Worm (Caenorhabditis elegans) whole organism, L2 larva: Measurements from ENCODE around the gene sri-27.
A peak's percentile ranks its signal among the peaks of the same experiment; 100 is the strongest.

Experiments
- ama-1 ChIP-seq: fragments of 150-350 bp; optimal IDR thresholded peaks from 2 replicates; lab custom pipeline; 2018; ENCODE audit warnings: inconsistent platforms
- blmp-1 ChIP-seq: sonication (generic microtip); optimal IDR thresholded peaks from 2 replicates; lab custom pipeline; 2017; ENCODE audit warnings: missing genetic modification characterization, mild to moderate bottlenecking, missing compliant biosample characterization, antibody characterized with exemption, moderate library complexity; ENCODE audit not compliant: insufficient read depth
- egl-27 ChIP-seq: sonication (generic microtip); optimal IDR thresholded peaks from 3 replicates; lab custom pipeline; 2017; ENCODE audit warnings: missing biosample characterization, missing genetic modification reagents, missing genetic modification characterization
- elt-3 ChIP-seq: sonication (generic microtip); optimal IDR thresholded peaks from 2 replicates; lab custom pipeline; 2017; ENCODE audit warnings: missing biosample characterization, missing genetic modification characterization
- gmeb-1 ChIP-seq: fragments of 150-350 bp; optimal IDR thresholded peaks from 2 replicates; lab custom pipeline; 2014; ENCODE audit warnings: missing biosample characterization, missing genetic modification characterization
- lsy-2 ChIP-seq, 2 experiments: fragments of 150-350 bp in 1 of 2; sonication (generic microtip) in 1 of 2; optimal IDR thresholded peaks; 2 replicates each; lab custom pipeline; 2014 to 2017; ENCODE audit warnings: missing biosample characterization in 2 of 2, missing genetic modification characterization in 2 of 2
- sma-9 ChIP-seq, 2 experiments: fragments of 150-350 bp in 1 of 2; sonication (generic microtip) in 1 of 2; optimal IDR thresholded peaks; 2 replicates each; lab custom pipeline; 2014 to 2016; ENCODE audit warnings: missing genetic modification characterization in 2 of 2, mild to moderate bottlenecking in 1 of 2, missing biosample characterization in 1 of 2, missing compliant biosample characterization in 1 of 2, missing genetic modification reagents in 1 of 2, moderate library complexity in 1 of 2
- snpc-4 ChIP-seq: fragments of 150-350 bp; optimal IDR thresholded peaks from 2 replicates; lab custom pipeline; 2014; ENCODE audit warnings: missing biosample characterization, missing genetic modification characterization
- unc-55 ChIP-seq: fragments of 150-350 bp; sonication (generic microtip); optimal IDR thresholded peaks from 3 replicates; lab custom pipeline; 2014; ENCODE audit warnings: missing biosample characterization, missing genetic modification reagents, missing genetic modification characterization
- ztf-4 ChIP-seq: fragments of 150-350 bp; optimal IDR thresholded peaks from 2 replicates; lab custom pipeline; 2014; ENCODE audit warnings: missing biosample characterization, missing genetic modification characterization

- TF ChIP-seq elt-3 (tag; lab: Kevin White, UChicago) (no peak), snpc-4 (peak; percentile 18), egl-27 (tag; lab: Kevin White, UChicago) (peak; percentile 52), ztf-4 (tag; lab: Kevin White, UChicago) (no peak), unc-55 (GFP tag; lab: Kevin White, UChicago) (peak; percentile 80), lsy-2 (tag; optimal IDR thresholded peaks at IDR 0.05; lab: Kevin White, UChicago) (no peak), blmp-1 (peak; percentile 84), ama-1 (lab: Kevin White, UChicago) (no peak), sma-9 (GFP tag; optimal IDR thresholded peaks at IDR 0.05; lab: Kevin White, UChicago) (peak; percentile 90), sma-9 (tag; optimal IDR thresholded peaks at IDR 0.05; lab: Kevin White, UChicago) (no peak), gmeb-1 (tag; lab: Kevin White, UChicago) (peak; percentile 64)
These were observed 17.9 kb downstream of the sri-27 start, which contains the start of gene nhr-256 for ce11 chrV:1743205-1743870.
